Fruit fly (Drosophila melanogaster): ENCODE measurements around the gene CG15544.
A peak's percentile ranks its signal among the peaks of the same experiment; 100 is the strongest.

The CG15544 gene

DNA sequence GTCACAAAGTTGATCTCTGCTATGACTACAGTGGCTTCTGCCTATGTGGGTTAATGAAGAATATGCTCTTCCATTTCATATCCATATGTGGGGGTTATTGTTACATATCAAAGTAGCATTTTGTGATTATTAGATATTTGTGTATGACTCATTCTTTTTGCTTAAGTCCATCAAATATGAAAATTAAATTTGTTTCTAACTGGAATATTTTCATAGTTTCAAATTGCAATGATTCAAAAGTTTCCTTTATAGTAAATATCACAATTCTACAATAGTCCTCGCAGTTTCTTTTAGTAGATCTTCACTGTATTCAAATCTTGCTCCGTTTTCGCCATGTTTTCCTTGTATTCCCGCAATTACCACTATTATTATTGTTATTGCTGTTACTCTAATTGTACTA, 22.4 kb upstream of the CG15544 start (continued):
- no peak for TF ChIP-seq CG18599 (GFP tag; optimal IDR thresholded peaks at IDR 0.05)
- TF ChIP-seq shn (GFP tag; optimal IDR thresholded peaks at IDR 0.05) = no peak
- TF ChIP-seq jigr1 (GFP tag; IDR thresholded peaks at IDR 0.05) = no peak
- TF ChIP-seq Awh (GFP tag; IDR thresholded peaks at IDR 0.05) = 0 out of 2 replicates have a peak, but pooled peaks have one; percentile 32
- no peak for TF ChIP-seq CG33557 (GFP tag; optimal IDR thresholded peaks at IDR 0.05)
- TF ChIP-seq pzg (GFP tag; optimal IDR thresholded peaks at IDR 0.05) = no peak
- TF ChIP-seq Fer3 (tag; optimal IDR thresholded peaks at IDR 0.05) = peak; percentile 1
- TF ChIP-seq hkb (optimal IDR thresholded peaks at IDR 0.05) = no peak
- TF ChIP-seq hkb (GFP tag; IDR thresholded peaks at IDR 0.05) = peak; percentile 21; the same call in 1 of the 2 replicates
- no peak for TF ChIP-seq CG10462 (GFP tag; optimal IDR thresholded peaks at IDR 0.05)
- TF ChIP-seq Ssrp (tag; optimal IDR thresholded peaks at IDR 0.05) = peak; percentile 24
- no peak for TF ChIP-seq kah (GFP tag; optimal IDR thresholded peaks at IDR 0.05)
- no peak for TF ChIP-seq HmgZ (tag; optimal IDR thresholded peaks at IDR 0.05)
- no peak for TF ChIP-seq odd (GFP tag; optimal IDR thresholded peaks at IDR 0.05)
- TF ChIP-seq CG12744 (GFP tag; optimal IDR thresholded peaks at IDR 0.05) = no peak
- peak; percentile 40 for TF ChIP-seq Oli (tag; optimal IDR thresholded peaks at IDR 0.05)
- TF ChIP-seq ab (GFP tag; optimal IDR thresholded peaks at IDR 0.05) = no peak
- no peak for TF ChIP-seq CkIIα-i1 (GFP tag; IDR thresholded peaks at IDR 0.05)
- no peak for TF ChIP-seq Abd-B (GFP tag; optimal IDR thresholded peaks at IDR 0.05)
- TF ChIP-seq CG8478 (optimal IDR thresholded peaks at IDR 0.05) = no peak
- peak; percentile 85 for TF ChIP-seq grau (tag; optimal IDR thresholded peaks at IDR 0.05)
- no peak for TF ChIP-seq CG15601 (tag; optimal IDR thresholded peaks at IDR 0.05)
- TF ChIP-seq YL-1 (GFP tag; optimal IDR thresholded peaks at IDR 0.05) = no peak
- TF ChIP-seq Hr51 (GFP tag; optimal IDR thresholded peaks at IDR 0.05) = peak in 1 of 2 experiments; percentile 49
- TF ChIP-seq TFAM (GFP tag; optimal IDR thresholded peaks at IDR 0.05) = no peak
- no peak for TF ChIP-seq CG15514 (GFP tag; optimal IDR thresholded peaks at IDR 0.05)
- TF ChIP-seq Scr (GFP tag; IDR thresholded peaks at IDR 0.05; ENCODE audit: partially characterized antibody) = no peak
- TF ChIP-seq Xbp1 (GFP tag; optimal IDR thresholded peaks at IDR 0.05) = peak; percentile 20
- no peak for TF ChIP-seq ERR (GFP tag; optimal IDR thresholded peaks at IDR 0.05)
- no peak for TF ChIP-seq E2f2 (GFP tag; IDR thresholded peaks at IDR 0.05)
- peak in 1 of 3 experiments; percentile 1 for TF ChIP-seq lola (GFP tag; optimal IDR thresholded peaks at IDR 0.05)

DNA sequence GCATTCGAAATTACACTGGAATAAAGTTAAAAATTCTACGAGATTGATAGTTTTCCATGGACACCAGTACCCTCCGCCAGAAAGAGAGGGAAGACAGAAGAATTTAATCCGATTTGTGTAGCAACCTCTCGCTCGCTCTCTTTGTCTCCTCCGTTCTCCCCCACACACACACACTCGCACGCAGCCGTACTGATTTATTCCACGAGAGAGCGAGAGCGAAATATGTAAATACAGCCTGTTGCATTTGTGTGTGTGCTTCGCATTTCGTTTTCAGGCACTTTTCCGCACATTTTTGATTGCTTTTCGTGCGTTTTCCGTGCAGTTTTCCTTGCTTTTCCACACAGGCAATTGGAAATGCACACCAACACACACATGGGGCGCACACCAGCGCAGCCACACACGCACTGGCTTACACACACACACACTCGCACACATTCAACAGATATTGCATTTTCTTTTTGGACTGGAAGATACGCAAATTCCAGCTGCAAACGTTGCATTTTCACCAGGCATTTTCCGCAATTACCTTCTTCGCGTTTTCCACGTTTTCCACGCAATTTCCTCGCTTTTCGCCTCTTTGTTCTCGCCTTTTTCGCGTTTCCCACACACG, 21.8 kb upstream of the CG15544 start:
- TF ChIP-seq CG18262 (tag; optimal IDR thresholded peaks at IDR 0.05) (no peak), zf30C (GFP tag; optimal IDR thresholded peaks at IDR 0.05) (peak; percentile 73), CG6175 (GFP tag; IDR thresholded peaks at IDR 0.05) (no peak), CG11456 (GFP tag; IDR thresholded peaks at IDR 0.05) (no peak), Dad (GFP tag; optimal IDR thresholded peaks at IDR 0.05) (no peak), oc (tag; optimal IDR thresholded peaks at IDR 0.05) (peak; percentile 87), CG12769 (tag; optimal IDR thresholded peaks at IDR 0.05) (peak; percentile 7), h (optimal IDR thresholded peaks at IDR 0.05) (no peak), dysf (GFP tag; IDR thresholded peaks at IDR 0.05) (no peak), D (optimal IDR thresholded peaks at IDR 0.05) (peak; percentile 62), D (GFP tag; optimal IDR thresholded peaks at IDR 0.05) (no peak), sens-2 (GFP tag; IDR thresholded peaks at IDR 0.05) (0 out of 2 replicates have a peak, but pooled peaks have one; percentile 30), sd (tag; optimal IDR thresholded peaks at IDR 0.05) (peak; percentile 97), CG10321 (GFP tag; IDR thresholded peaks at IDR 0.05) (peak; percentile 70), CG8388 (GFP tag; optimal IDR thresholded peaks at IDR 0.05) (no peak), MBD-R2 (GFP tag; IDR thresholded peaks at IDR 0.05) (peak; percentile 9; the same call in 1 of the 2 replicates), CG4820 (GFP tag; optimal IDR thresholded peaks at IDR 0.05) (no peak), scrt (GFP tag; optimal IDR thresholded peaks at IDR 0.05) (peak; percentile 97), ems (GFP tag; optimal IDR thresholded peaks at IDR 0.05) (no peak), Aef1 (GFP tag; IDR thresholded peaks at IDR 0.05) (no peak), CG16863 (GFP tag; optimal IDR thresholded peaks at IDR 0.05) (no peak), CG4617 (GFP tag; optimal IDR thresholded peaks at IDR 0.05; ENCODE audit: borderline replicate concordance) (peak; percentile 84)

Data from whole organism, embryonic.